Fruit fly (Drosophila melanogaster): ENCODE measurements around the gene CG12590.

dm6 chr3R:5122266-5123096 lies 36.9 kb upstream of the CG12590 start:
- no peak for TF ChIP-seq insv (optimal IDR thresholded peaks at IDR 0.05)
- no peak for TF ChIP-seq psq (optimal IDR thresholded peaks at IDR 0.05)
- no peak for TF ChIP-seq Myc (optimal IDR thresholded peaks at IDR 0.05)
- no peak for TF ChIP-seq Sin3A (optimal IDR thresholded peaks at IDR 0.05)
- no peak for TF ChIP-seq h (optimal IDR thresholded peaks at IDR 0.05)

Measured in Kc167 (cell line).